Worm (Caenorhabditis elegans): Measurements from ENCODE around the gene hadb-1.

The hadb-1 gene

DNA sequence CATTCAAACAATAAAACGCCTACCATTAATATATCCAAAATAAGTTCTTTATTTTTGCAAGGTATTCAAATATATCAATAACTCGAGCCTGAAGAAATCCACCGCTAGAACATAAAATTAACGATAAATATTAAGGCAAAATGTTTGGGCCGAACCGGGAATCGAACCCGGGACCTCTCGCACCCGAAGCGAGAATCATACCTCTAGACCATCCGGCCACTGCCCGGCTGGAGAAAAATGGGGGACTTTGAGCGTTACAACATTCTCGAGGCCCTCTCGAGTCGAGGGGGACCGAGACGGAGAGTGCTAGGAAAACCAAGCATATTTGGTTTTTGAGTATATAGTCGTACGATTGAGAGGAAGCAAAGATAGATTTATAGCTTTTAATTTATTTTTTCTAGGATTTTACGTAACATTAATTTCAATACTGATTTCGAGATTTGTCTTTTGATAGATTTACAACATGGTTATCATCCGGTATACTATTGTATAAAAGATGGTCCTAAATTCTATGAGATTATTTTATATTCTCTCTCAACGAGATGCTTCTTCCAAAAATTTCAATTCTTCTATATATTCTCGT lies 38.0 kb downstream of the hadb-1 start, which contains the start of gene flp-23 (continued):
- no peak for TF ChIP-seq hlh-13 (GFP tag; optimal IDR thresholded peaks at IDR 0.05)
- TF ChIP-seq lin-11 (tag; optimal IDR thresholded peaks at IDR 0.05) = peak; percentile 66
- TF ChIP-seq rnt-1 (tag; optimal IDR thresholded peaks at IDR 0.05) = peak; percentile 33
- no peak for TF ChIP-seq unc-55 (GFP tag; optimal IDR thresholded peaks at IDR 0.05)
- peak; percentile 39 for TF ChIP-seq ceh-18 (tag; optimal IDR thresholded peaks at IDR 0.05)
- TF ChIP-seq ceh-34 (tag; optimal IDR thresholded peaks at IDR 0.05) = peak; percentile 65
- TF ChIP-seq fax-1 (tag; optimal IDR thresholded peaks at IDR 0.05) = peak; percentile 60
- TF ChIP-seq Y22D7AL.16 (tag; optimal IDR thresholded peaks at IDR 0.05) = peak; percentile 27
- TF ChIP-seq ceh-31 (tag; optimal IDR thresholded peaks at IDR 0.05) = peak; percentile 57
- no peak for TF ChIP-seq pax-1 (tag; optimal IDR thresholded peaks at IDR 0.05)
- peak; percentile 53 for TF ChIP-seq zip-5 (tag; optimal IDR thresholded peaks at IDR 0.05)
- no peak for TF ChIP-seq ahr-1 (tag; optimal IDR thresholded peaks at IDR 0.05)
- TF ChIP-seq sox-2 (GFP tag; IDR thresholded peaks at IDR 0.05) = peak; percentile 53
- peak; percentile 63 for TF ChIP-seq unc-86 (tag; optimal IDR thresholded peaks at IDR 0.05)
- TF ChIP-seq ttx-3 (tag; optimal IDR thresholded peaks at IDR 0.05) = peak; percentile 57
- no peak for TF ChIP-seq lim-6 (tag; optimal IDR thresholded peaks at IDR 0.05)
- TF ChIP-seq hlh-30 (tag; optimal IDR thresholded peaks at IDR 0.05; ENCODE audit: insufficient read depth) = no peak
- TF ChIP-seq fkh-6 (tag; optimal IDR thresholded peaks at IDR 0.05) = peak; percentile 68

ce11 chrIII:8648589-8648988 lies 39.7 kb downstream of the hadb-1 start, which contains the start of gene F22B7.3:
Gene F22B7.3, plus strand, starts transcription at chrIII:8648889.
- TF ChIP-seq unc-3 (GFP tag; conservative IDR thresholded peaks at IDR 0.05) (no peak), unc-3 (tag; optimal IDR thresholded peaks at IDR 0.05) (no peak)

DNA sequence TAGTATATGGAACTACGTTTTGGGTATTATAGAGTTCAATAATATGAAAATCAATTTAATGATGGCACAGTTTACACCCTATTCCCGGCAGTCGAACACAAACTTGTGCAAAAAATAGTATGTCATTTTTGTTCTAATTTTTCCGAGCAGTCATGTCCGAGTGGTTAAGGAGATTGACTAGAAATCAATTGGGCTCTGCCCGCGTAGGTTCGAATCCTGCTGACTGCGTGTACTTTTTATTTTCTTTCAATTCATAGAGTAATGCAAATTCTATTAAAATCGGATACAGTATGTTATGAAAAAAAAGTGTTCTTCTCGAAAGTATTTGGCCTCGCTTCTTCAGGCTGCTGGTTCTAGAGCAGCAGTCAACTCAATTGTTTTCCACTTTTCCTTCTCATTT lies 42.3 kb downstream of the hadb-1 start:
- no peak for TF ChIP-seq C08G9.2 (tag; optimal IDR thresholded peaks at IDR 0.05)
- no peak for TF ChIP-seq dve-1 (tag; optimal IDR thresholded peaks at IDR 0.05)
- TF ChIP-seq fkh-10 (GFP tag; optimal IDR thresholded peaks at IDR 0.05) = no peak
- no peak for TF ChIP-seq odd-2 (tag; optimal IDR thresholded peaks at IDR 0.05)
- no peak for TF ChIP-seq ceh-30 (tag; optimal IDR thresholded peaks at IDR 0.05)
- TF ChIP-seq F13H6.1 (tag; optimal IDR thresholded peaks at IDR 0.05) = no peak
- no peak for TF ChIP-seq pha-4 (tag; optimal IDR thresholded peaks at IDR 0.05)
- no peak for TF ChIP-seq sox-4 (tag; optimal IDR thresholded peaks at IDR 0.05)
- no peak for TF ChIP-seq hlh-15 (tag; optimal IDR thresholded peaks at IDR 0.05)
- no peak for TF ChIP-seq ceh-34 (tag; optimal IDR thresholded peaks at IDR 0.05)
- TF ChIP-seq K09A11.1 (tag; optimal IDR thresholded peaks at IDR 0.05; ENCODE audit: insufficient read depth) = no peak
- no peak for TF ChIP-seq K02D7.2 (tag; optimal IDR thresholded peaks at IDR 0.05)
- no peak for TF ChIP-seq elt-2 (tag; optimal IDR thresholded peaks at IDR 0.05)
- no peak for TF ChIP-seq hlh-8 (tag; optimal IDR thresholded peaks at IDR 0.05)
- no peak for TF ChIP-seq dmd-4 (tag; optimal IDR thresholded peaks at IDR 0.05; ENCODE audit: borderline replicate concordance)
- TF ChIP-seq C38D4.7 (GFP tag; optimal IDR thresholded peaks at IDR 0.05) = no peak
- no peak for TF ChIP-seq lim-6 (tag; optimal IDR thresholded peaks at IDR 0.05)
- TF ChIP-seq pag-3 (tag; optimal IDR thresholded peaks at IDR 0.05; ENCODE audit: borderline replicate concordance) = no peak
- TF ChIP-seq pat-9 (tag; optimal IDR thresholded peaks at IDR 0.05) = no peak
- TF ChIP-seq syd-9 (tag; optimal IDR thresholded peaks at IDR 0.05) = no peak

DNA sequence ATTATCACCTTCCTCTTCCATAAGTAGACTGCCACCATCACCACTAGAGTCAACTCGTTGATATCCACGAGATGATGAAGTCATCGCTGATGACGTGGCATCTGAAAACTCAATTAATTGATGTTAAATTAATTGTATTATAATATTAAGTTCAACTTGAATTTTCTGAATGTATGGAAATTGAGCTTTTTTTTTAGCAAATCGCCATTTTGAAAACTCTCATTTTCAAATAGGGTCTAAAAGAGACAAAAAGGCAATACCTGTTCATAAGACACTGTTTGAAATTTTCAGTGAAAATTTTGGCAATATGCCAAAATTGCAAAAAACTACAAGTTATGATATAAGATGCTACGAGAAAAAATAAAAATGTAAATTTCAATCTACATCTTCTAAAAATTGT lies 44.6 kb downstream of the hadb-1 start, which contains the start of gene twk-7:
Gene twk-7 (minus strand): TSS at position 101 of the 400 bp plus-strand sequence.
- TF ChIP-seq ceh-2 (tag; optimal IDR thresholded peaks at IDR 0.05) = no peak
- no peak for TF ChIP-seq elt-4 (tag; optimal IDR thresholded peaks at IDR 0.05)
